Worm (Caenorhabditis elegans): ENCODE data around the gene gop-1.

The gop-1 gene

ce11 chrIII:5234312-5234711 is 19.9 kb upstream of the gop-1 start, which contains the start of gene mrps-26:
TSS of gene mrps-26 (plus strand) at chrIII:5234612.
- TF ChIP-seq ztf-29 (GFP tag; IDR thresholded peaks at IDR 0.05), result no peak
- no peak for TF ChIP-seq flt-1 (GFP tag; IDR thresholded peaks at IDR 0.05)
- no peak for TF ChIP-seq ztf-23 (GFP tag; IDR thresholded peaks at IDR 0.05)

- TF ChIP-seq T22C8.4 (GFP tag; IDR thresholded peaks at IDR 0.05), result no peak
- no peak for TF ChIP-seq ztf-29 (GFP tag; IDR thresholded peaks at IDR 0.05)
- no peak for TF ChIP-seq flt-1 (GFP tag; IDR thresholded peaks at IDR 0.05)
- no peak for TF ChIP-seq cog-1 (tag; optimal IDR thresholded peaks at IDR 0.05)
Observed at ce11 chrIII:5236104-5236503, 18.1 kb upstream of the gop-1 start, which contains the start of gene prx-10. TSS of gene prx-10 (plus strand) at chrIII:5236404.

ce11 chrIII:5241854-5242253 is 12.4 kb upstream of the gop-1 start:
- no peak for TF ChIP-seq cog-1 (tag; optimal IDR thresholded peaks at IDR 0.05)
- TF ChIP-seq ztf-29 (GFP tag; IDR thresholded peaks at IDR 0.05), result no peak
- TF ChIP-seq med-1 (GFP tag; optimal IDR thresholded peaks at IDR 0.05; ENCODE audit: insufficient read depth), result no peak
- TF ChIP-seq klf-2 (GFP tag; conservative IDR thresholded peaks at IDR 0.05), result no peak
- no peak for TF ChIP-seq T22C8.4 (GFP tag; IDR thresholded peaks at IDR 0.05)
- no peak for TF ChIP-seq flt-1 (GFP tag; IDR thresholded peaks at IDR 0.05)
- TF ChIP-seq ztf-23 (GFP tag; IDR thresholded peaks at IDR 0.05), result no peak
- no peak for TF ChIP-seq ref-1 (GFP tag; conservative IDR thresholded peaks at IDR 0.05)
- no peak for TF ChIP-seq tab-1 (GFP tag; IDR thresholded peaks at IDR 0.05)

- TF ChIP-seq klf-2 (GFP tag; conservative IDR thresholded peaks at IDR 0.05) (no peak), cog-1 (tag; optimal IDR thresholded peaks at IDR 0.05) (no peak), ztf-23 (GFP tag; IDR thresholded peaks at IDR 0.05) (no peak), med-1 (GFP tag; optimal IDR thresholded peaks at IDR 0.05; ENCODE audit: insufficient read depth) (no peak), T22C8.4 (GFP tag; IDR thresholded peaks at IDR 0.05) (no peak), tab-1 (GFP tag; IDR thresholded peaks at IDR 0.05) (no peak)
Observed at ce11 chrIII:5244539-5244938, 9.7 kb upstream of the gop-1 start, which contains the start of gene cnd-1. TSS of gene cnd-1 (minus strand) at chrIII:5244639.

DNA sequence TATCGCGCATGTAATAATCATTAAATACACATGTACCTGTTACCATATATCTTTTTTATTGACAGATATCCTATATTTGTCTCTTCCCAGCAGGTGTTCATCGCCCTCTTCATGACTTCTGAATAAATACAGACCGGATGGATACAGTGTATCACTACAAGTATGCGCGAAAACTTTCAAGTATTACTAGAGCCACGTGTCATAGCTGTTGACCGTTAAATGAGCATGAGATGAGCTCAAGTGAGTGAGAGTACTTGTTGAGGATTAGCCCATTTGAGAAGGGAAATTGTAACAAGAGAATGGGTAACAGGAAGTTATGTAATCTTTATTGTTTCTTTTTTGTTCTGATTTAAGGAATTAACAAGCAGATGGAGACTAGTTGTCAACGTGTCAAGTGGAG is 9.2 kb upstream of the gop-1 start:
- TF ChIP-seq med-1 (GFP tag; optimal IDR thresholded peaks at IDR 0.05; ENCODE audit: insufficient read depth), result no peak
- no peak for TF ChIP-seq ztf-23 (GFP tag; IDR thresholded peaks at IDR 0.05)
- no peak for TF ChIP-seq cog-1 (tag; optimal IDR thresholded peaks at IDR 0.05)
- no peak for TF ChIP-seq klf-2 (GFP tag; conservative IDR thresholded peaks at IDR 0.05)
- TF ChIP-seq ref-1 (GFP tag; conservative IDR thresholded peaks at IDR 0.05), result no peak
- TF ChIP-seq ztf-29 (GFP tag; IDR thresholded peaks at IDR 0.05), result no peak
- TF ChIP-seq tab-1 (GFP tag; IDR thresholded peaks at IDR 0.05), result no peak
- no peak for TF ChIP-seq flt-1 (GFP tag; IDR thresholded peaks at IDR 0.05)
- TF ChIP-seq T22C8.4 (GFP tag; IDR thresholded peaks at IDR 0.05), result no peak

DNA sequence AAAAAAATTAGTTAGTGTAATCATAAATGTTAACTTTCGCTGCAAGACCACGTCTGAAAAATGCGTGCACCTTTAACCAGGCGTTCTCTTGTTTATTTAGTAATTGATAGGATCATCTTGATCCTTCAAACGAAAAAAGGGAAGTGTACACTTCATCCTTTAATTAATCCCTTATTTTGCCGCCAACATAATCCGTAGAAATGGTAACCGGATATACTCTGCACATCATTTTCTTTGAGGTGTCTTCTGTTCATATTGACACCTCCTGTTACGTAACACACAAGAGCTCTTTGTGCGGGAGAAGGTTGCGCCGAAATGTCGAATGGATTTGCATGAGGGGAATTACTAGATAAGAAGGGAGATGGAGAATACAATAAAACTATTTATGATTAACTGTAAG is 5.5 kb upstream of the gop-1 start:
- TF ChIP-seq flt-1 (GFP tag; IDR thresholded peaks at IDR 0.05), result no peak
- no peak for TF ChIP-seq T22C8.4 (GFP tag; IDR thresholded peaks at IDR 0.05)
- no peak for TF ChIP-seq klf-2 (GFP tag; conservative IDR thresholded peaks at IDR 0.05)

DNA sequence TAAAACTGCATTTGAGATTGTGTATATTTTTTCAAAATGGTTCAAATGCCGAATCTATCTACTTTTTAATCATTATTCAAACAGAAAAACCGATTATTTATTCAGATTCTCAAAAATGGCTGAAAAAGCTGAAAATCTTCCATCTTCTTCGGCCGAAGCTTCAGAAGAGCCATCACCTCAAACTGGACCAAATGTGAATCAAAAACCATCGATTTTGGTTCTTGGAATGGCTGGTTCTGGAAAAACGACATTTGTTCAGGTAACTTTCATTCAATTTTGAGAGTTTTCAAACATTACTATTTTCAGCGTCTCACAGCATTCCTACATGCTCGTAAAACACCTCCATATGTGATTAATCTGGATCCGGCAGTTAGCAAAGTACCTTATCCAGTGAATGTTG is 4.7 kb downstream of the gop-1 start, which contains the start of gene gop-2:
Gene gop-2, plus strand, starts transcription at position 106 of the 400 bp plus-strand sequence.
- TF ChIP-seq T22C8.4 (GFP tag; IDR thresholded peaks at IDR 0.05), result no peak
- no peak for TF ChIP-seq klf-2 (GFP tag; conservative IDR thresholded peaks at IDR 0.05)
- no peak for TF ChIP-seq tab-1 (GFP tag; IDR thresholded peaks at IDR 0.05)
- TF ChIP-seq ztf-23 (GFP tag; IDR thresholded peaks at IDR 0.05), result no peak
- TF ChIP-seq cog-1 (tag; optimal IDR thresholded peaks at IDR 0.05), result no peak
- TF ChIP-seq ztf-29 (GFP tag; IDR thresholded peaks at IDR 0.05), result no peak
- no peak for TF ChIP-seq ref-1 (GFP tag; conservative IDR thresholded peaks at IDR 0.05)
- no peak for TF ChIP-seq med-1 (GFP tag; optimal IDR thresholded peaks at IDR 0.05; ENCODE audit: insufficient read depth)
- TF ChIP-seq flt-1 (GFP tag; IDR thresholded peaks at IDR 0.05), result no peak

DNA sequence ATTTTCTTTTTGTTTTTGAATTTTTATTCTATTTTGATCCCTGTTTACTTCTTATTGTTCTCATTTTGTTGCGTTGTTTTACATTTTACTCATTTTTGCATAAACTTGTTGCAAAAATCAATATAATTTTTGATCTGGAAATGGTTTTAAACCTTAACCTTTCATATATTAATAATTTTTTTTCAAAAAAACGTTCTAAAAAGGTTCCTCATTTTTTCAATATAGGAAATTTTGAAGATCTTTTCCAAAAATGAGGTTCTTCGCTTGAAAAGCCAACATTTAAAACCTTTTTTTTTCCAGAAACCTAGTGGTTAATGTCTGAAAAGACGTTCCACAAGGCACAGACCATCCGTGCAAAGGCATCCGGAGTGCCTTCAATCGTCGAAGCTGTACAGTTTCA is 6.2 kb downstream of the gop-1 start, which contains the start of gene gop-3:
Gene gop-3, plus strand, starts transcription at position 301 of the 400 bp plus-strand sequence.
- TF ChIP-seq flt-1 (GFP tag; IDR thresholded peaks at IDR 0.05) (no peak), T22C8.4 (GFP tag; IDR thresholded peaks at IDR 0.05) (no peak), ztf-29 (GFP tag; IDR thresholded peaks at IDR 0.05) (no peak), med-1 (GFP tag; optimal IDR thresholded peaks at IDR 0.05; ENCODE audit: insufficient read depth) (no peak), ztf-23 (GFP tag; IDR thresholded peaks at IDR 0.05) (no peak), klf-2 (GFP tag; conservative IDR thresholded peaks at IDR 0.05) (no peak), ref-1 (GFP tag; conservative IDR thresholded peaks at IDR 0.05) (no peak), tab-1 (GFP tag; IDR thresholded peaks at IDR 0.05) (no peak), cog-1 (tag; optimal IDR thresholded peaks at IDR 0.05) (no peak)

ce11 chrIII:5263299-5263993 is 9.2 kb downstream of the gop-1 start, which contains the start of the genes C34E10.9 and hap-1:
TSS of gene C34E10.9 (minus strand) at chrIII:5263399.
TSS of gene hap-1 (plus strand) at chrIII:5263943.
- no peak for TF ChIP-seq ztf-29 (GFP tag; IDR thresholded peaks at IDR 0.05)
- no peak for TF ChIP-seq flt-1 (GFP tag; IDR thresholded peaks at IDR 0.05)
- no peak for TF ChIP-seq ref-1 (GFP tag; conservative IDR thresholded peaks at IDR 0.05)
- TF ChIP-seq ztf-23 (GFP tag; IDR thresholded peaks at IDR 0.05), result no peak
- TF ChIP-seq klf-2 (GFP tag; conservative IDR thresholded peaks at IDR 0.05), result no peak
- no peak for TF ChIP-seq med-1 (GFP tag; optimal IDR thresholded peaks at IDR 0.05; ENCODE audit: insufficient read depth)
- TF ChIP-seq tab-1 (GFP tag; IDR thresholded peaks at IDR 0.05), result no peak
- TF ChIP-seq T22C8.4 (GFP tag; IDR thresholded peaks at IDR 0.05), result no peak
- TF ChIP-seq cog-1 (tag; optimal IDR thresholded peaks at IDR 0.05), result no peak

- TF ChIP-seq T22C8.4 (GFP tag; IDR thresholded peaks at IDR 0.05) (no peak), med-1 (GFP tag; optimal IDR thresholded peaks at IDR 0.05; ENCODE audit: insufficient read depth) (no peak), ztf-29 (GFP tag; IDR thresholded peaks at IDR 0.05) (no peak), flt-1 (GFP tag; IDR thresholded peaks at IDR 0.05) (no peak), cog-1 (tag; optimal IDR thresholded peaks at IDR 0.05) (no peak), ztf-23 (GFP tag; IDR thresholded peaks at IDR 0.05) (no peak), ref-1 (GFP tag; conservative IDR thresholded peaks at IDR 0.05) (no peak), tab-1 (GFP tag; IDR thresholded peaks at IDR 0.05) (no peak), klf-2 (GFP tag; conservative IDR thresholded peaks at IDR 0.05) (no peak)
Observed at ce11 chrIII:5264813-5265212, 10.6 kb downstream of the gop-1 start, which contains the start of gene gro-1. TSS of gene gro-1 (plus strand) at chrIII:5265113.
